Worm (Caenorhabditis elegans): ENCODE results near the gene T26H5.14.

- TF ChIP-seq snpc-4 (tag; optimal IDR thresholded peaks at IDR 0.05) (no peak), nhr-237 (tag; optimal IDR thresholded peaks at IDR 0.05) (no peak), Y55F3AM.14 (GFP tag; optimal IDR thresholded peaks at IDR 0.05) (no peak), peb-1 (tag; optimal IDR thresholded peaks at IDR 0.05) (no peak), mbf-1 (tag; optimal IDR thresholded peaks at IDR 0.05) (no peak), ztf-11 (tag; optimal IDR thresholded peaks at IDR 0.05) (no peak), nhr-11 (tag; optimal IDR thresholded peaks at IDR 0.05) (no peak), skn-1 (tag; optimal IDR thresholded peaks at IDR 0.05) (no peak), lin-39 (tag; optimal IDR thresholded peaks at IDR 0.05) (no peak)
These were observed 22.1 kb downstream of the T26H5.14 start, which contains the start of gene dpf-1 for ce11 chrV:15471029-15471428.

All from whole organism, L2 larva.